Worm (Caenorhabditis elegans): ENCODE results near the gene cyp-29A4.

cyp-29A4 gene

DNA sequence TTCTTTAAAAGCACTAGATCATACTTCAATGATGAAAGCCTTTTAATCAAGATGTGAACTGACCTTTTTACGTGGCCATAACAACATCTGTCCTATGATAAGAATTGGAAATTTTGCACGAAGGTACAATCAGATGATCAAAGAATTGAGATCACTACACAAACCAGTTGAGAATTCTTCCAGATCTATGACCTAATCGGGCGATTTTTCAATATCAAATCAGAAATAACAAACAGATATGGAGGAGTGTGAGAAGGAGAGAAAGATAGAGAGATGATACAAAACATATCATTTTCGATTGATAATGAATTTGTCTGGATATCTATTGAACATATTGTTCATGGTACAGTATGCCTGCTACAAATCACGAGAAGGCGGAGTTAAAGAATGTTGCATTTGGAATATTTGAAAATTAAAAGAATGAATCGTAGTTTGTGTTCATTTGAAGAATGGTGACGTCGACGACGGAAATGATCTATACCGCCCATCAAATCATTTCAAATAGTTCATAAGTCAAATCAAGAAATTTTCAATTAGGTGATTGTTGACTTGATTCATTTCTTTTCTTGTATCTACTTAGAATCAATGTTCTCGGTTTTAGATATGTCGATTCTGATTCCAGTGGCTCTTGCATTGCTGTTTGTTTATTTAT lies at the start of gene cyp-29A4:
Gene cyp-29A4 (plus strand): TSS at position 602 of the 652 bp plus-strand sequence.
- TF ChIP-seq flt-1 (GFP tag; IDR thresholded peaks at IDR 0.05) (no peak), T22C8.4 (GFP tag; IDR thresholded peaks at IDR 0.05) (no peak), ref-1 (GFP tag; conservative IDR thresholded peaks at IDR 0.05) (no peak), cog-1 (tag; optimal IDR thresholded peaks at IDR 0.05) (no peak), med-1 (GFP tag; optimal IDR thresholded peaks at IDR 0.05; ENCODE audit: insufficient read depth) (no peak), ztf-29 (GFP tag; IDR thresholded peaks at IDR 0.05) (no peak), tab-1 (GFP tag; IDR thresholded peaks at IDR 0.05) (no peak), klf-2 (GFP tag; conservative IDR thresholded peaks at IDR 0.05) (no peak), ztf-23 (GFP tag; IDR thresholded peaks at IDR 0.05) (no peak)

DNA sequence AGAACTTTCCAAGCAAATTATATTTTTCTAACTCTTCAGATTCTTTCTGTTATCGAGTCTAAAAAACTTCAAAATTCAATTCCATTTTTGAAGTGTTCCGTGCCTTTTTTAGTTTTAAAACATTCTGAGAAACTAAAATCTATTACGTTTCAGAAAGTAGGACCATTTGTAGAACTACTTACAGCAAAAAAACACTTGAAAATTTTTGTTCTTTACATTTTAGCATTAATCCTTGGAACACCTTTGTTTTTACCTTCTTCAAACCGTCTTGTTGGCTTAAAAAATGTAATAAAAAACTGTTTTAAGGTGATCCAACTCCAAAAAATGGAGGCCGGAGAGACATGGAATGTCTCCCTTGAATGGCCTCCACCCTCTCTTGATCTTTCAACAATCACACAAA lies 46.3 kb upstream of the cyp-29A4 start, which contains the start of gene dop-2:
Gene dop-2 (plus strand): TSS at position 301 of the 400 bp plus-strand sequence.
- TF ChIP-seq tab-1 (GFP tag; IDR thresholded peaks at IDR 0.05) (no peak), ztf-23 (GFP tag; IDR thresholded peaks at IDR 0.05) (no peak), med-1 (GFP tag; optimal IDR thresholded peaks at IDR 0.05; ENCODE audit: insufficient read depth) (no peak), flt-1 (GFP tag; IDR thresholded peaks at IDR 0.05) (no peak), klf-2 (GFP tag; conservative IDR thresholded peaks at IDR 0.05) (no peak), ref-1 (GFP tag; conservative IDR thresholded peaks at IDR 0.05) (no peak), cog-1 (tag; optimal IDR thresholded peaks at IDR 0.05) (no peak), T22C8.4 (GFP tag; IDR thresholded peaks at IDR 0.05) (no peak), ztf-29 (GFP tag; IDR thresholded peaks at IDR 0.05) (no peak)

DNA sequence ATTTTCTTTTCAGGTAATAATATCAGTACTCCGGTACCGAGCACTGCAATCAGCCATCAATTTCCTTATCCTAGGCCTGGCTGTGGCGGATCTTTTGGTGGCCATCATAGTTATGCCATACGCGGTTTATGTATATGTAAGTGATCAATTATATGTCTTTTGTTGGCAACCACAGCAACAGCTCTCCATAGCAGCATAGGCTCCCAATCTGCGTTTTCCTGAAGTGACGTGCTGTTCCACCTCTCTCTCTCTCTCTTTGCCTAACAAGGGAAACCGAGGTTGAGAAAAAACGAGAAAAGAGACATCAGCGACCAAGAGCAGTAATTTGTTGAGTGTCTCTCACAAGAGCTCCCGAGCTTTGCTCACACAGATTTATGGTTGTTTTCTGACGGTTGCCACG lies 45.3 kb upstream of the cyp-29A4 start:
- TF ChIP-seq T22C8.4 (GFP tag; IDR thresholded peaks at IDR 0.05) (no peak), flt-1 (GFP tag; IDR thresholded peaks at IDR 0.05) (no peak), ztf-23 (GFP tag; IDR thresholded peaks at IDR 0.05) (no peak), med-1 (GFP tag; optimal IDR thresholded peaks at IDR 0.05; ENCODE audit: insufficient read depth) (no peak), cog-1 (tag; optimal IDR thresholded peaks at IDR 0.05) (no peak), klf-2 (GFP tag; conservative IDR thresholded peaks at IDR 0.05) (no peak), ref-1 (GFP tag; conservative IDR thresholded peaks at IDR 0.05) (no peak), ztf-29 (GFP tag; IDR thresholded peaks at IDR 0.05) (no peak), tab-1 (GFP tag; IDR thresholded peaks at IDR 0.05) (no peak)

DNA sequence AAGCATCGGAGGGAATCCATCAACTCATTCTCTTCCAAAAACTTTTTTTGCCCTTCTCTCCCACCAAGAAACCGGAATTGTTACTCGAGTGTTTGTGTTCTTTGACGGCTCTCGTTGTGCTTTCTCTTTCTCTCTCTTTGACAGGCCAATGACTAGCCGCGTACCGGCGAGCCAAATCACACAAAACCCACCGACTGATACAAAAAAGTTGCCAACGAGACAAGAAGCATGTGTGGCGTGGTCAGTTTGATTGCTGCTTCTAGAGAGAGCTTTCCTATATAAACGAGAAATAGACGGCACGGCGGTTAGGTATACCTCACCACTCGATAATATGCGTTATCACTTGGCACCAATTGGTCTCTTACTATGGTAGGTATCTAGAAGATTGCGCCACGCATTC lies 38.8 kb upstream of the cyp-29A4 start, which contains the start of gene pqn-63:
Gene pqn-63 (plus strand): TSS at position 307 of the 400 bp plus-strand sequence.
- TF ChIP-seq T22C8.4 (GFP tag; IDR thresholded peaks at IDR 0.05), result no peak

DNA sequence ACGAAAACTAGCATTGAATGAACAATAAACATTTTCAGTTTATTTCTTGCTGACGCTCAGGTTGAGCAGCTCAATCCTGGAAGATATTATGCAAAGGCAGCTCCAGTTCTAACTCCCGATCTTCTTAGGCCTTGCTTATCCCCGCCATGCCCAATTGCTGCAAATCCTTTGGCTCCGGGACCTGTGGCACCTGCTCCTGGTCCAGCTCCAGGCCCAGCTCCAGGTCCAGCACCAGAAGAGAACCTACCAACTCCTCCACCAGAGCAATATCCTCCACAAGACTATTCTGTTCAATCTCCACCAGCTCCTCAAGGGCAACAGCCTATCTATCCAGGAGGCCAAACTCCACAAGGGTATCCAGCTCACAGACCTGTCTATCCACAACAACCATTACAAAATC lies 38.4 kb upstream of the cyp-29A4 start:
- no peak for TF ChIP-seq tab-1 (GFP tag; IDR thresholded peaks at IDR 0.05)
- TF ChIP-seq med-1 (GFP tag; optimal IDR thresholded peaks at IDR 0.05; ENCODE audit: insufficient read depth), result no peak
- no peak for TF ChIP-seq T22C8.4 (GFP tag; IDR thresholded peaks at IDR 0.05)
- TF ChIP-seq ref-1 (GFP tag; conservative IDR thresholded peaks at IDR 0.05), result no peak
- no peak for TF ChIP-seq ztf-23 (GFP tag; IDR thresholded peaks at IDR 0.05)
- no peak for TF ChIP-seq cog-1 (tag; optimal IDR thresholded peaks at IDR 0.05)
- TF ChIP-seq ztf-29 (GFP tag; IDR thresholded peaks at IDR 0.05), result no peak
- TF ChIP-seq klf-2 (GFP tag; conservative IDR thresholded peaks at IDR 0.05), result no peak
- no peak for TF ChIP-seq flt-1 (GFP tag; IDR thresholded peaks at IDR 0.05)

DNA sequence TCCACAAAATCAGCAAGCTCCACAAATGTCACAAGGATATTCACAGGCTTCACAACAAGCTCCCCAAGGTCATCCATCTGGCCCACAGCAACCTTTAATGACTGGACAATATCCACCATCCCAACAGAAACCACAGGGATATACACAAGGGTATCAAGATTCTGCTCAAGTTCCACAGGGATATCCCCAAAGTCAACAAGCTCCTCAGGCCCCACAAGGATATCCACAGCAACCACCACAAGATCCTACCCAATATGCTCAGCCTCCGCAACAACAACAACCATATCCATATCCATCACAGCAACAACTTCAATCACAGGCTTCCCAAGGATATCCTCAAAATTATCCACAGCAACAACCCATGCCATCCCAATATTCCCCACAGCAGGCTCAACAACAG lies 37.9 kb upstream of the cyp-29A4 start:
- no peak for TF ChIP-seq med-1 (GFP tag; optimal IDR thresholded peaks at IDR 0.05; ENCODE audit: insufficient read depth)
- TF ChIP-seq ztf-29 (GFP tag; IDR thresholded peaks at IDR 0.05), result no peak
- no peak for TF ChIP-seq tab-1 (GFP tag; IDR thresholded peaks at IDR 0.05)
- no peak for TF ChIP-seq ztf-23 (GFP tag; IDR thresholded peaks at IDR 0.05)
- TF ChIP-seq ref-1 (GFP tag; conservative IDR thresholded peaks at IDR 0.05), result no peak
- no peak for TF ChIP-seq klf-2 (GFP tag; conservative IDR thresholded peaks at IDR 0.05)
- no peak for TF ChIP-seq cog-1 (tag; optimal IDR thresholded peaks at IDR 0.05)
- TF ChIP-seq flt-1 (GFP tag; IDR thresholded peaks at IDR 0.05), result no peak
- TF ChIP-seq T22C8.4 (GFP tag; IDR thresholded peaks at IDR 0.05), result no peak

DNA sequence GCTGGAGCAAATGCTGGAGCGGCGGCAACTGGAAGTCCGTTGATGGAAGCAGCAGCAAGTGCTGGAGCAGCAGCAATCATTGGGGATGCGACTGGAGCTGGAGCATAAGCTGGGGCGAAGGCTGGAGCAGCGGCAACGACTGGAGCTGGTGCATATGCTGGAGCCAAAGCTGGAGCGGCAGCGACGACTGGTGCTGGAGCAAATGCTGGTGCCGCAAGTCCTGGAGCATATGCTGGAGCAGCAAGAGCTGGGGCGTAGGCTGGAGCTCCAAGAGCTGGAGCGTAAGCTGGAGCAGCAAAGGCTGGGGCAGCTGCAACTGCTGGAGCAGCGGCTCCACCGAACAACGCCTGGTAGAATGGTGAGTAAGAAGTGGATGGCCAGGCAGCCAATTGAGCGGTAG lies 36.1 kb upstream of the cyp-29A4 start:
- TF ChIP-seq T22C8.4 (GFP tag; IDR thresholded peaks at IDR 0.05) (0 out of 2 replicates have a peak, but pooled peaks have one; percentile 18), med-1 (GFP tag; optimal IDR thresholded peaks at IDR 0.05; ENCODE audit: insufficient read depth) (no peak), klf-2 (GFP tag; conservative IDR thresholded peaks at IDR 0.05) (no peak)

DNA sequence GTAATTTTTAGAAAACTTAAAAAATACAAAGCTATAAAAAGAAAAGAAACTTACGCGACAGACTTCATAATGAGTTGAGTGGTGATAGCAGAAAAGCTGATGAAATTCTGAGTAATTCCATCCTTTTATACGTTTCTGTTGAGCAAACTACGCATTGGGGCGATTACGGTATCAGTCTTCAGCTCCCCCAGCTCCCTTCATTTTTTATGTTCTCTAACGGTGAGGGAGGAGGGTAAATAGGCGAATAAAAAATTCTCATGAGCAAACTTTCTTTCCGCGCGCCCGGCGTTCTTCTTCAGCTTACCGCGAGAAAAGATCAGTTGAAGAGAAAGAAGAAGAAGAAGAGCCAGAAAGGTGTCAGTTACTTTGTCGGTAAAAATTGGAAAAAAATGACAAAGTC lies 35.6 kb upstream of the cyp-29A4 start, which contains the start of gene idpc-7:
Gene idpc-7 (minus strand): TSS at position 101 of the 400 bp plus-strand sequence.
- TF ChIP-seq med-1 (GFP tag; optimal IDR thresholded peaks at IDR 0.05; ENCODE audit: insufficient read depth) (no peak), ztf-29 (GFP tag; IDR thresholded peaks at IDR 0.05) (no peak), T22C8.4 (GFP tag; IDR thresholded peaks at IDR 0.05) (no peak), cog-1 (tag; optimal IDR thresholded peaks at IDR 0.05) (no peak), klf-2 (GFP tag; conservative IDR thresholded peaks at IDR 0.05) (no peak), ztf-23 (GFP tag; IDR thresholded peaks at IDR 0.05) (no peak), tab-1 (GFP tag; IDR thresholded peaks at IDR 0.05) (no peak), flt-1 (GFP tag; IDR thresholded peaks at IDR 0.05) (no peak), ref-1 (GFP tag; conservative IDR thresholded peaks at IDR 0.05) (no peak)

DNA sequence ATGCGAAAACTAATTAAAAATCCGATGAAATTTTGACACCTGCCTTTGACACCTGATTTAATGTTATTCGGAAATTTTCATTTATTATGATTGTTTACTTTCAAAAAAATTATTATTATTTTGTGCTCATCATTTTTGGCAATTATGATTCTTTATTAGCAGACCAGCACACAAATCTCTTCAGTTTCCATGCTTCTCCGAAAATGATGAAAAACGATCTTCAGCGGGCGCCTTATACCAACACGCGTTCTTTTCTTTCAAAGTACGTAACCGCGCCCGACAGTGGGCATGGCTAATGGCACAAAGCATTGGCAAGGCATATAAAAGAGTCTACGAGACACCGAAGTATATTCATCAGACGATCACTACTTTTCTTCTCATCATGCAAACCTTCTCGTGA lies 34.7 kb upstream of the cyp-29A4 start, which contains the start of gene idpc-6:
Gene idpc-6 (plus strand): TSS at position 301 of the 400 bp plus-strand sequence.
- TF ChIP-seq T22C8.4 (GFP tag; IDR thresholded peaks at IDR 0.05) (no peak), ztf-29 (GFP tag; IDR thresholded peaks at IDR 0.05) (no peak), ztf-23 (GFP tag; IDR thresholded peaks at IDR 0.05) (no peak), klf-2 (GFP tag; conservative IDR thresholded peaks at IDR 0.05) (no peak), cog-1 (tag; optimal IDR thresholded peaks at IDR 0.05) (no peak), tab-1 (GFP tag; IDR thresholded peaks at IDR 0.05) (no peak), flt-1 (GFP tag; IDR thresholded peaks at IDR 0.05) (no peak), ref-1 (GFP tag; conservative IDR thresholded peaks at IDR 0.05) (no peak)

DNA sequence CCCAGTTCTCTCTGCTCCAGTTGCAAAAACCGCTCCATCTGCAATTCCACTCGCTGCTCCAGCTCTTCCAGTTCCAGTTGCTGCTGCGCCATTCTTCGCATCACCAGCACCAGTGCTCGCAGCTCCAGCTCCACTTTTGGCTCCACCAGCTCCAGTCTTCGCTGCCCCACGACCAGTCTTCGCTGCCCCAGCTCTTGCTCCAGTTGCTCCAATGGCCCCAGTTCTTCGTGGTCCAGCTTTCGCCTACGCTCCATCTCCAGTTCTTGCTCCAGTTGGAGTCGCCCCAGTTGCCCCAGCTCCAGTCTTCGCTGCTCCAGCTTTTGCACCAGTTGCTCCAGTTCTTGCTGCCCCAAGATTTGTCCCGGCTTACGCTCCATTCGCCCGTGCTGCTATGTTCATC lies 34.1 kb upstream of the cyp-29A4 start:
- TF ChIP-seq med-1 (GFP tag; optimal IDR thresholded peaks at IDR 0.05; ENCODE audit: insufficient read depth) (no peak), cog-1 (tag; optimal IDR thresholded peaks at IDR 0.05) (no peak), ztf-23 (GFP tag; IDR thresholded peaks at IDR 0.05) (no peak), T22C8.4 (GFP tag; IDR thresholded peaks at IDR 0.05) (no peak), klf-2 (GFP tag; conservative IDR thresholded peaks at IDR 0.05) (no peak), flt-1 (GFP tag; IDR thresholded peaks at IDR 0.05) (0 out of 2 replicates have a peak, but pooled peaks have one; percentile 35), ztf-29 (GFP tag; IDR thresholded peaks at IDR 0.05) (no peak), tab-1 (GFP tag; IDR thresholded peaks at IDR 0.05) (no peak), ref-1 (GFP tag; conservative IDR thresholded peaks at IDR 0.05) (no peak)

All from whole organism, midembryonic.